Worm (Caenorhabditis elegans) whole organism, mixed stage, embryonic: ENCODE results near the gene B0280.17.

ENCODE experiments used
- blmp-1 ChIP-seq: fragments of 150-350 bp; optimal IDR thresholded peaks from 2 replicates; lab custom pipeline; 2014; ENCODE audit warnings: missing biosample characterization, missing genetic modification characterization
- drap-1 ChIP-seq: fragments of 200-800 bp; sonication (Bioruptor generic); optimal IDR thresholded peaks from 3 replicates; lab custom pipeline; 2018; ENCODE audit warnings: mild to moderate bottlenecking, missing genetic modification characterization, missing compliant biosample characterization
- ham-2 ChIP-seq: fragments of 200-800 bp; sonication (Bioruptor generic); optimal IDR thresholded peaks from 2 replicates; lab custom pipeline; 2018; ENCODE audit warnings: mild to moderate bottlenecking, missing genetic modification characterization, missing compliant biosample characterization
- lin-13 ChIP-seq: fragments of 150-350 bp; optimal IDR thresholded peaks from 2 replicates; lab custom pipeline; 2014; ENCODE audit warnings: missing biosample characterization, missing genetic modification characterization
- lin-32 ChIP-seq: fragments of 200-800 bp; sonication (Bioruptor generic); optimal IDR thresholded peaks from 2 replicates; lab custom pipeline; 2018; ENCODE audit warnings: mild to moderate bottlenecking, missing genetic modification characterization, missing compliant biosample characterization
- lsy-2 ChIP-seq: fragments of 150-350 bp; optimal IDR thresholded peaks from 2 replicates; lab custom pipeline; 2014; ENCODE audit warnings: missing biosample characterization, missing genetic modification characterization
- nhr-12 ChIP-seq: fragments of 150-350 bp; optimal IDR thresholded peaks from 2 replicates; lab custom pipeline; 2014; ENCODE audit warnings: missing biosample characterization, missing genetic modification characterization
- nhr-237 ChIP-seq: fragments of 150-350 bp; optimal IDR thresholded peaks from 2 replicates; lab custom pipeline; 2014; ENCODE audit warnings: missing biosample characterization, missing genetic modification characterization
- unc-62 ChIP-seq: fragments of 150-350 bp; optimal IDR thresholded peaks from 2 replicates; lab custom pipeline; 2014; ENCODE audit warnings: missing biosample characterization, missing genetic modification reagents, missing genetic modification characterization
- ztf-11 ChIP-seq: fragments of 150-350 bp; optimal IDR thresholded peaks from 2 replicates; lab custom pipeline; 2014; ENCODE audit warnings: missing biosample characterization, missing genetic modification characterization

DNA sequence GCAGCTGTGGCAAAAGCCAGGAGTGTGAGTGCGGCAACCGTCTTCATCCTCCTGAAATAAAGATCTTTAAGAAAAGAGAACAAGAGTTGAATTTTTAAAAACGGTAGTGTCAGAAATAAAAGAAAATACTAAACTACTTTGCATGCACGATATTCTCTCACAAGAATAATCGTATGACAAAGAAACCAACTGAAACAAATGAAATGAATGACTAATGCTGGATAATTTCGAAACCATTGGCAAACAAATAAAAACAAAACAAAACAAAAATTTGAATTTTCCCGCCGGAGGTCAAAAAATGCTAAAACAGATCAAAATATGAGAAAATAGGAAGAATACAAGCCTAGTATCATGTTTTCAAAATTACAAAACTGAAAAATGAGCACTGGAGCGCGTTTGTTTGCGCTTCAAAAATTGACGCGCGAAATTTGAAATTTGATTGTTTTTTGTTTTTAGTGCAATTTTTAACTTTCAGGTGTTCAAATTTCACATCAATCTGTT lies 31.9 kb downstream of the B0280.17 start, which contains the start of gene cpg-2:
- TF ChIP-seq ztf-11 (no peak), blmp-1 (tag; lab: Kevin White, UChicago) (no peak), drap-1 (GFP tag; lab: Kevin White, UChicago) (no peak), nhr-12 (tag; lab: Kevin White, UChicago) (no peak), lin-32 (GFP tag; lab: Kevin White, UChicago) (no peak), lsy-2 (tag; lab: Kevin White, UChicago) (no peak), ham-2 (no peak), nhr-237 (tag; lab: Kevin White, UChicago) (no peak), lin-13 (tag; lab: Kevin White, UChicago) (no peak), unc-62 (no peak)
